Fruit fly (Drosophila melanogaster) whole organism, embryonic: Measurements from ENCODE around the gene mod.

Experiments used
- CG10147 ChIP-seq: fragments of 200-800 bp; sonication (Bioruptor generic); optimal IDR thresholded peaks from 2 replicates; lab custom pipeline; 2019; ENCODE audit warnings: missing biosample characterization, mild to moderate bottlenecking, missing genetic modification characterization, moderate library complexity
- CG10431 ChIP-seq: fragments of 200-800 bp; sonication (Bioruptor generic); optimal IDR thresholded peaks from 3 replicates; lab custom pipeline; 2018; ENCODE audit warnings: missing biosample characterization, mild to moderate bottlenecking, missing genetic modification characterization
- CG12104 ChIP-seq: fragments of 200-800 bp; sonication (Bioruptor generic); optimal IDR thresholded peaks from 3 replicates; lab custom pipeline; 2016; ENCODE audit warnings: missing biosample characterization, missing genetic modification characterization
- CG12391 ChIP-seq: fragments of 200-800 bp; sonication (Bioruptor generic); optimal IDR thresholded peaks from 3 replicates; lab custom pipeline; 2018; ENCODE audit warnings: missing biosample characterization, mild to moderate bottlenecking, missing genetic modification characterization, moderate library complexity
- CG13894 ChIP-seq: fragments of 200-800 bp; sonication (Bioruptor generic); optimal IDR thresholded peaks from 3 replicates; lab custom pipeline; 2018; ENCODE audit warnings: missing biosample characterization, mild to moderate bottlenecking, missing genetic modification characterization, moderate library complexity
- CG14667 ChIP-seq: fragments of 200-800 bp; sonication (Bioruptor generic); IDR thresholded peaks from 2 replicates; pipeline ENCODE4 v1.3.6; 2022; ENCODE audit warnings: missing biosample characterization, missing genetic modification characterization
- CG16779 ChIP-seq: fragments of 200-800 bp; sonication (Bioruptor generic); IDR thresholded peaks from 2 replicates; pipeline ENCODE4 v1.3.6; 2022; ENCODE audit warnings: missing biosample characterization, missing genetic modification characterization
- CG17829 ChIP-seq: fragments of 200-800 bp; optimal IDR thresholded peaks from 2 replicates; lab custom pipeline; 2019; ENCODE audit warnings: missing biosample characterization, mild to moderate bottlenecking, missing genetic modification characterization, moderate library complexity
- CG1792 ChIP-seq: fragments of 200-800 bp; sonication (Bioruptor generic); optimal IDR thresholded peaks from 2 replicates; lab custom pipeline; 2016; ENCODE audit warnings: missing biosample characterization, missing genetic modification characterization
- CG18619 ChIP-seq: fragments of 200-800 bp; sonication (Bioruptor generic); optimal IDR thresholded peaks from 3 replicates; lab custom pipeline; 2017; ENCODE audit warnings: missing biosample characterization, mild to moderate bottlenecking, missing genetic modification characterization
- CG2202 ChIP-seq: fragments of 200-800 bp; sonication (Bioruptor generic); optimal IDR thresholded peaks from 2 replicates; lab custom pipeline; 2018; ENCODE audit warnings: missing biosample characterization, mild to moderate bottlenecking, missing genetic modification characterization
- CG30403 ChIP-seq: fragments of 200-800 bp; sonication (Bioruptor generic); optimal IDR thresholded peaks from 3 replicates; lab custom pipeline; 2016; ENCODE audit warnings: missing biosample characterization, missing genetic modification characterization
- CG32772 ChIP-seq: fragments of 200-800 bp; sonication (Bioruptor generic); IDR thresholded peaks from 2 replicates; pipeline ENCODE4 v1.3.6; 2022; ENCODE audit warnings: missing biosample characterization, missing genetic modification characterization
- CG33213 ChIP-seq: fragments of 200-800 bp; sonication (Bioruptor generic); optimal IDR thresholded peaks from 3 replicates; lab custom pipeline; 2016; ENCODE audit warnings: missing biosample characterization, missing genetic modification characterization
- CG7745 ChIP-seq: fragments of 200-800 bp; sonication (Bioruptor generic); optimal IDR thresholded peaks from 2 replicates; lab custom pipeline; 2018; ENCODE audit warnings: missing biosample characterization, mild to moderate bottlenecking, missing genetic modification characterization, moderate library complexity
- CG7987 ChIP-seq: fragments of 200-800 bp; sonication (Bioruptor generic); optimal IDR thresholded peaks from 2 replicates; lab custom pipeline; 2018; ENCODE audit warnings: missing biosample characterization, mild to moderate bottlenecking, missing genetic modification characterization, moderate library complexity
- CG8478 ChIP-seq: fragments of >200 bp; optimal IDR thresholded peaks from 2 replicates; lab custom pipeline; 2018
- CG8924 ChIP-seq: fragments of 200-800 bp; optimal IDR thresholded peaks from 3 replicates; lab custom pipeline; 2019; ENCODE audit warnings: missing biosample characterization, mild to moderate bottlenecking, missing genetic modification characterization, moderate library complexity
- Dp ChIP-seq: fragments of 200-800 bp; sonication (Bioruptor generic); optimal IDR thresholded peaks from 2 replicates; lab custom pipeline; 2018; ENCODE audit warnings: missing biosample characterization, mild to moderate bottlenecking, missing genetic modification characterization, moderate library complexity
- Elba2 ChIP-seq: fragments of 200-800 bp; sonication (Bioruptor generic); optimal IDR thresholded peaks from 3 replicates; lab custom pipeline; 2016; ENCODE audit warnings: missing biosample characterization, missing genetic modification characterization
- Gug ChIP-seq: fragments of 200-800 bp; sonication (Bioruptor generic); IDR thresholded peaks from 4 replicates; pipeline ENCODE4 v1.3.6; 2022; ENCODE audit warnings: missing biosample characterization, missing genetic modification characterization
- Hr51 ChIP-seq, 2 experiments: fragments of 200-800 bp; sonication (Bioruptor generic); optimal IDR thresholded peaks; 2 replicates in 1 of 2; 3 replicates in 1 of 2; lab custom pipeline; 2016 to 2018; ENCODE audit warnings: missing biosample characterization in 2 of 2, missing genetic modification characterization in 2 of 2, mild to moderate bottlenecking in 1 of 2, moderate library complexity in 1 of 2
- Jarid2 ChIP-seq: fragments of 200-800 bp; sonication (Bioruptor generic); optimal IDR thresholded peaks from 3 replicates; lab custom pipeline; 2017; ENCODE audit warnings: mild to moderate bottlenecking, missing biosample characterization, missing genetic modification reagents, missing genetic modification characterization
- MESR4 ChIP-seq: fragments of 200-800 bp; sonication (Bioruptor generic); optimal IDR thresholded peaks from 2 replicates; lab custom pipeline; 2018; ENCODE audit warnings: missing biosample characterization, mild to moderate bottlenecking, missing genetic modification characterization, moderate library complexity
- Nf-YC ChIP-seq: fragments of 200-800 bp; optimal IDR thresholded peaks from 3 replicates; lab custom pipeline; 2019; ENCODE audit warnings: missing biosample characterization, mild to moderate bottlenecking, missing genetic modification characterization, moderate library complexity
- Pdp1 ChIP-seq, 2 experiments: fragments of 200-800 bp; sonication (Bioruptor generic); optimal IDR thresholded peaks; 3 replicates each; lab custom pipeline; 2016; ENCODE audit warnings: missing biosample characterization in 2 of 2, missing genetic modification characterization in 2 of 2, mild to moderate bottlenecking in 1 of 2, moderate library complexity in 1 of 2
- Side ChIP-seq: fragments of 200-800 bp; sonication (Bioruptor generic); optimal IDR thresholded peaks from 2 replicates; lab custom pipeline; 2016; ENCODE audit warnings: missing biosample characterization, missing genetic modification characterization
- Stat92E ChIP-seq, 3 experiments: fragments of >200 bp in 2 of 3; fragments of 200-800 bp in 1 of 3; sonication (Bioruptor generic) in 1 of 3; optimal IDR thresholded peaks; 2 replicates each; lab custom pipeline; 2017 to 2019; ENCODE audit warnings: missing biosample characterization in 3 of 3, missing genetic modification characterization in 3 of 3, mild to moderate bottlenecking in 1 of 3, moderate library complexity in 1 of 3
- Trl ChIP-seq, 3 experiments: fragments of >200 bp in 2 of 3; fragments of 200-800 bp in 1 of 3; sonication (Bioruptor generic) in 1 of 3; optimal IDR thresholded peaks; 2 replicates in 1 of 3; 3 replicates in 2 of 3; lab custom pipeline; 2016 to 2017; ENCODE audit warnings: missing biosample characterization in 1 of 3, missing genetic modification characterization in 1 of 3
- ab ChIP-seq: fragments of 200-800 bp; sonication (Bioruptor generic); optimal IDR thresholded peaks from 2 replicates; lab custom pipeline; 2016; ENCODE audit warnings: missing biosample characterization, missing genetic modification characterization
- ase ChIP-seq: fragments of 200-800 bp; sonication (Bioruptor generic); IDR thresholded peaks from 3 replicates; pipeline ENCODE4 v1.3.6; 2022; ENCODE audit warnings: missing biosample characterization, missing genetic modification characterization
- br ChIP-seq: fragments of >200 bp; optimal IDR thresholded peaks from 2 replicates; lab custom pipeline; 2017
- ci ChIP-seq: fragments of 200-800 bp; sonication (Bioruptor generic); IDR thresholded peaks from 3 replicates; pipeline ENCODE4 v1.3.6; 2022; ENCODE audit warnings: missing biosample characterization, missing genetic modification characterization
- corto ChIP-seq: fragments of 200-800 bp; sonication (Bioruptor generic); optimal IDR thresholded peaks from 2 replicates; lab custom pipeline; 2016; ENCODE audit warnings: missing biosample characterization, mild to moderate bottlenecking, missing genetic modification characterization, moderate library complexity
- dimm ChIP-seq: fragments of 200-800 bp; sonication (Bioruptor generic); IDR thresholded peaks from 2 replicates; pipeline ENCODE4 v1.3.6; 2022; ENCODE audit warnings: missing biosample characterization, missing genetic modification characterization
- gce ChIP-seq: fragments of 200-800 bp; sonication (Bioruptor generic); IDR thresholded peaks from 3 replicates; pipeline ENCODE4 v1.3.6; 2022; ENCODE audit warnings: missing biosample characterization, missing genetic modification characterization
- gsb ChIP-seq: fragments of 200-800 bp; sonication (Bioruptor generic); IDR thresholded peaks from 2 replicates; pipeline ENCODE4 v1.3.6; 2022; ENCODE audit warnings: missing biosample characterization, missing genetic modification characterization
- lola ChIP-seq, 3 experiments: fragments of >200 bp in 2 of 3; fragments of 200-800 bp in 1 of 3; sonication (Bioruptor generic) in 1 of 3; optimal IDR thresholded peaks; 2 replicates each; lab custom pipeline; 2017 to 2019; ENCODE audit warnings: missing biosample characterization in 3 of 3, missing genetic modification characterization in 3 of 3, mild to moderate bottlenecking in 1 of 3, moderate library complexity in 1 of 3
- nmo ChIP-seq: fragments of 200-800 bp; sonication (Bioruptor generic); optimal IDR thresholded peaks from 2 replicates; lab custom pipeline; 2018; ENCODE audit warnings: missing biosample characterization, mild to moderate bottlenecking, missing genetic modification characterization, moderate library complexity
- org-1 ChIP-seq: fragments of 200-800 bp; sonication (Bioruptor generic); optimal IDR thresholded peaks from 2 replicates; lab custom pipeline; 2017; ENCODE audit warnings: missing biosample characterization, missing genetic modification characterization
- phol ChIP-seq: fragments of 200-800 bp; sonication (Bioruptor generic); optimal IDR thresholded peaks from 3 replicates; lab custom pipeline; 2018; ENCODE audit warnings: missing biosample characterization, mild to moderate bottlenecking, missing genetic modification characterization, moderate library complexity
- pros ChIP-seq: fragments of 200-800 bp; sonication (Bioruptor generic); optimal IDR thresholded peaks from 3 replicates; lab custom pipeline; 2019; ENCODE audit warnings: missing biosample characterization, mild to moderate bottlenecking, missing genetic modification characterization, moderate library complexity
- rib ChIP-seq: fragments of 200-800 bp; sonication (Bioruptor generic); IDR thresholded peaks from 2 replicates; pipeline ENCODE4 v1.3.6; 2022; ENCODE audit warnings: missing biosample characterization, missing genetic modification characterization
- sd ChIP-seq: fragments of 200-800 bp; sonication (Bioruptor generic); optimal IDR thresholded peaks from 3 replicates; lab custom pipeline; 2018; ENCODE audit warnings: missing biosample characterization, mild to moderate bottlenecking, missing genetic modification characterization, moderate library complexity
- tap ChIP-seq: fragments of 200-800 bp; optimal IDR thresholded peaks from 3 replicates; lab custom pipeline; 2019; ENCODE audit warnings: missing biosample characterization, mild to moderate bottlenecking, missing genetic modification characterization, moderate library complexity
- tin ChIP-seq: fragments of 200-800 bp; sonication (Bioruptor generic); optimal IDR thresholded peaks from 3 replicates; lab custom pipeline; 2016; ENCODE audit warnings: missing biosample characterization, missing genetic modification characterization
- trem ChIP-seq: fragments of 200-800 bp; optimal IDR thresholded peaks from 3 replicates; lab custom pipeline; 2019; ENCODE audit warnings: missing biosample characterization, mild to moderate bottlenecking, missing genetic modification characterization, moderate library complexity
- zen ChIP-seq: fragments of 200-800 bp; sonication (Bioruptor generic); optimal IDR thresholded peaks from 3 replicates; lab custom pipeline; 2018; ENCODE audit warnings: missing biosample characterization, mild to moderate bottlenecking, missing genetic modification characterization, moderate library complexity

Gene mod

DNA sequence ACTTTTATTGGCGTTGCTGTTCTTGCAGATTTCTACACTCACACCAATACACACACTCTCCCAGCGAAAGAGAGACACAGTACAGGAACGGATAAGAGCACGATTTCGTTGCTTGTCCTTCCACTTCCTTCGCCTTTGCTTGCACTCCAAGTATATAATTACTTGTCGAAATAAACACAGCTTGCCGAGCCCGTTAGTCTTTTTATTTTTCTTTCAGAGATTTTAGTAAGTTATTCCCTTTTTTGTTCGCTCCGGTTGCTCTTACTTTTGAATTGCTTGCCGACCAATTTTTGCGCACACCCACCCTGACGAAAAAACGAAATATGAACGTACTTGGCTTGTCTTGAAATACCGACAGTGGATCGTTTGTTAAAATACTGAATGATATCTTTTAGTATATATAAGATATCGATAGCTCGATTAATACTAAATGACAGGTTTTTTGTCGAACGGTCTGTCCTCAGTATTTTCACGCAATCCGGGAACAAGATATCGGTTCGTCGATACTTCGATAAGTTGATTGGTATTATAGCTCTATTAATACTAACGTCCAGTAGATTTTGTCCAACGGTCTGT, 16.3 kb downstream of the mod start, which contains the start of gene Map205 (continued):
- TF ChIP-seq zen (tag; lab: Kevin White, UChicago) (peak; percentile 29), Pdp1 (GFP tag; optimal IDR thresholded peaks at IDR 0.05; lab: Kevin White, UChicago) (peak in 1 of 2 experiments; percentile 61), CG1792 (GFP tag; lab: Kevin White, UChicago) (no peak), CG30403 (GFP tag; lab: Kevin White, UChicago) (peak; percentile 23), CG2202 (tag; lab: Kevin White, UChicago) (peak; percentile 11), trem (tag; lab: Kevin White, UChicago) (peak; percentile 89), Jarid2 (GFP tag; lab: Kevin White, UChicago) (peak; percentile 47), tin (no peak), CG7987 (peak; percentile 16), Side (peak; percentile 14), br (lab: Kevin White, UChicago) (no peak), CG12104 (GFP tag; lab: Kevin White, UChicago) (no peak), lola (GFP tag; optimal IDR thresholded peaks at IDR 0.05; lab: Kevin White, UChicago) (no peak), gce (GFP tag; lab: Robert Waterston, UW) (no peak), rib (GFP tag; lab: Robert Waterston, UW) (no peak), CG8478 (lab: Kevin White, UChicago) (no peak), Dp (GFP tag; lab: Kevin White, UChicago) (peak; percentile 79), CG32772 (GFP tag; lab: Robert Waterston, UW) (no peak), Elba2 (GFP tag; lab: Kevin White, UChicago) (peak; percentile 25), CG16779 (GFP tag; lab: Robert Waterston, UW) (no peak), nmo (peak; percentile 75), pros (GFP tag; lab: Kevin White, UChicago) (peak; percentile 42), ab (no peak), Stat92E (GFP tag; optimal IDR thresholded peaks at IDR 0.05; lab: Kevin White, UChicago) (peak in 1 of 3 experiments; percentile 92), CG18619 (no peak), CG17829 (tag; lab: Kevin White, UChicago) (peak; percentile 73), Hr51 (GFP tag; optimal IDR thresholded peaks at IDR 0.05; lab: Kevin White, UChicago) (no peak), tap (tag; lab: Kevin White, UChicago) (peak; percentile 38), ci (GFP tag; lab: Robert Waterston, UW) (no peak), dimm (no peak), CG10147 (GFP tag; lab: Kevin White, UChicago) (peak; percentile 14), ase (GFP tag; lab: Robert Waterston, UW) (no peak), CG12391 (tag; lab: Kevin White, UChicago) (peak; percentile 61), CG8924 (tag; lab: Kevin White, UChicago) (peak; percentile 62), CG14667 (GFP tag; lab: Robert Waterston, UW) (no peak), Trl (optimal IDR thresholded peaks at IDR 0.05; lab: Kevin White, UChicago) (peak; percentile 43 to 73), Trl (GFP tag; optimal IDR thresholded peaks at IDR 0.05; lab: Kevin White, UChicago) (no peak), corto (GFP tag; lab: Kevin White, UChicago) (peak; percentile 16), org-1 (GFP tag; lab: Kevin White, UChicago) (no peak), gsb (no peak), CG7745 (tag; lab: Kevin White, UChicago) (peak; percentile 67), CG13894 (tag; lab: Kevin White, UChicago) (peak; percentile 51), MESR4 (GFP tag; lab: Kevin White, UChicago) (peak; percentile 86), Gug (GFP tag; lab: Robert Waterston, UW) (no peak), Nf-YC (tag; lab: Kevin White, UChicago) (peak; percentile 51), CG10431 (peak; percentile 23), sd (tag; lab: Kevin White, UChicago) (no peak), CG33213 (GFP tag; lab: Kevin White, UChicago) (peak; percentile 95), phol (tag; lab: Kevin White, UChicago) (peak; percentile 63)
